Fruit fly (Drosophila melanogaster): ENCODE measurements around the gene Rev1.

- TF ChIP-seq Dll (optimal IDR thresholded peaks at IDR 0.05) (no peak), pan (optimal IDR thresholded peaks at IDR 0.05) (peak; percentile 86), psq (optimal IDR thresholded peaks at IDR 0.05) (no peak)
These were observed 34.5 kb upstream of the Rev1 start for dm6 chr3L:619427-620308.
